Worm (Caenorhabditis elegans): ENCODE measurements around the gene C18D11.6.

DNA sequence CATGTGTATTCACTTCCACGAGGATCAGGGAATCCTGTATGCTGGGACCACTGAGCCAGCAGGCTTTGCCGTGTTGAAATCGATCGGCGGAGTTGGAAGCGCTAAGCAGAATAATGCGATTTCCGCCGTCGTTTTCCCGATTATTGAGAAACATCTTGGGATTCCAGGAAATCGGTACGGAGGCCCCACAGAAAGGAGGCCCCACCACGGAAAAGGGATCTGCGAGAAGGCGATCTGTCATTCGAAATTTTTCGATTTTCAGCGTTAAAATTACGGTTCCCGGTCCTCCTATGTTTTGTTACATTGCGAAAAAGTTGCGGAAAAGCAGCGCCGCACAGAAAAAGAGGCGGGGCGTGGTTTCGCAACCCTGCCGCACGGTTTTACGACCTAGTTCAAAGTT lies 38.0 kb downstream of the C18D11.6 start:
- TF ChIP-seq nhr-76 (tag; optimal IDR thresholded peaks at IDR 0.05) (no peak), daf-12 (tag; optimal IDR thresholded peaks at IDR 0.05) (no peak), mep-1 (tag; optimal IDR thresholded peaks at IDR 0.05) (no peak), aha-1 (tag) (no peak), dpl-1 (GFP tag; optimal IDR thresholded peaks at IDR 0.05) (no peak), gei-8 (GFP tag; optimal IDR thresholded peaks at IDR 0.05) (no peak), ZK546.5 (tag; optimal IDR thresholded peaks at IDR 0.05) (no peak), nhr-11 (tag; optimal IDR thresholded peaks at IDR 0.05) (no peak), R02D3.7 (tag; optimal IDR thresholded peaks at IDR 0.05) (no peak), unc-62 (GFP tag; optimal IDR thresholded peaks at IDR 0.05 in 1 of 2) (no peak), unc-62 (tag; optimal IDR thresholded peaks at IDR 0.05) (no peak), ceh-82 (tag; optimal IDR thresholded peaks at IDR 0.05) (no peak), aly-2 (tag; optimal IDR thresholded peaks at IDR 0.05) (no peak), lim-7 (GFP tag; IDR thresholded peaks at IDR 0.05) (no peak), lin-39 (tag; optimal IDR thresholded peaks at IDR 0.05) (no peak)

Data from whole organism, L4 larva.